Worm (Caenorhabditis elegans): Measurements from ENCODE around the gene Y97E10AR.6.

DNA sequence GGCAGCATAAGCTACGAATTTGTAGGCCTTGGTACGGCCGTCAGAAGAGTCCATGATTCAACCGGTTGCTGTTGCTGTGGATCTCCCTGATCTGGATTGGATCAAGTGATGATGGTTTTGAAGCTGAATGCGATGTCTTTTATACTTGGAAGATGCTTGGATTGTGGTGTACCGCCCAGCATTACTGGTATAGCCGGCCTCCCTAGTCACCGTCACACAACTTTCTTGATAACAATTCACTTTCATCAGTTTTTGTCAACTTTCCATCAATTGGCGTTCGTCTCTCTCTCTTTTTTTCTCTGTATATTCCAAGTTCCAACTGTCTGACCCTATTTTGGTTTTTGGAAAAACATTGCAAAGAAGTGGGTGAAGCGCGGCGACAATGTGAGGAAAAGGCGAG is 37.1 kb upstream of the Y97E10AR.6 start, which contains the start of gene col-43:
- TF ChIP-seq him-1 (tag; optimal IDR thresholded peaks at IDR 0.05) (no peak), W03F9.2 (tag; optimal IDR thresholded peaks at IDR 0.05) (no peak)
